Fruit fly (Drosophila melanogaster): ENCODE data around the gene nebu.

DNA sequence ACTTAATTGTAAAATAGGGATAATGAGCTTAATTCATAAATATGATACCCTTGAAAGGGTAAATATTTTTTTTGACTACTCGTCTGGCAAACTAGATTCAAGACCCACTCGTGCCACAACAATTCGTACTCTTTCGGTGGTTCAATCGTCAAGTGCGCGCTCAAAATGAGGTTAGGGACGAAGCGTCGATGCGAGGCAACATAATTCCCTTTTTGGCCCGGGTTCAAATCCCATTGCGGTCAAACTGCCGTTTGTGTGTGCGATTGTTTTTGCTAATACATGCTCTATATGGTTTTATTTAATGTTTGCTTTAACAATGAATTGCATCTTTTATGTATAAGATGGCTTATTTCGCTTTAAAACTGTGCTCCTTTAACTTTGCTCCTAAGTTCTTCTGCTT is 27.1 kb downstream of the nebu start:
- TF ChIP-seq EcR (GFP tag; optimal IDR thresholded peaks at IDR 0.05), result no peak
- no peak for TF ChIP-seq CG8301 (tag; optimal IDR thresholded peaks at IDR 0.05)
- no peak for TF ChIP-seq rn (GFP tag; IDR thresholded peaks at IDR 0.05)
- no peak for TF ChIP-seq CG34367 (tag; optimal IDR thresholded peaks at IDR 0.05)
- no peak for TF ChIP-seq D1 (tag; optimal IDR thresholded peaks at IDR 0.05)
- TF ChIP-seq CG4496 (GFP tag; IDR thresholded peaks at IDR 0.05), result no peak
- TF ChIP-seq CG9948 (tag; optimal IDR thresholded peaks at IDR 0.05), result no peak
- no peak for TF ChIP-seq CG15710 (tag; optimal IDR thresholded peaks at IDR 0.05)
- no peak for TF ChIP-seq CG12605 (GFP tag; IDR thresholded peaks at IDR 0.05)
- TF ChIP-seq CG14655 (GFP tag; optimal IDR thresholded peaks at IDR 0.05), result no peak
- no peak for TF ChIP-seq CG8159 (tag; optimal IDR thresholded peaks at IDR 0.05)
